Fruit fly (Drosophila melanogaster) whole organism: ENCODE data around the gene faf.

Experiments
- CG8478 ChIP-seq: fragments of >200 bp; optimal IDR thresholded peaks from 2 replicates; lab custom pipeline; 2018; ENCODE audit warnings: inconsistent platforms
- pan ChIP-seq: fragments of >200 bp; optimal IDR thresholded peaks from 2 replicates; lab custom pipeline; 2017
- psq ChIP-seq: fragments of >200 bp; optimal IDR thresholded peaks from 2 replicates; lab custom pipeline; 2017
- usp ChIP-seq: fragments of >200 bp; optimal IDR thresholded peaks from 2 replicates; lab custom pipeline; 2017; ENCODE audit warnings: missing biosample characterization, missing genetic modification characterization, mixed read lengths

DNA sequence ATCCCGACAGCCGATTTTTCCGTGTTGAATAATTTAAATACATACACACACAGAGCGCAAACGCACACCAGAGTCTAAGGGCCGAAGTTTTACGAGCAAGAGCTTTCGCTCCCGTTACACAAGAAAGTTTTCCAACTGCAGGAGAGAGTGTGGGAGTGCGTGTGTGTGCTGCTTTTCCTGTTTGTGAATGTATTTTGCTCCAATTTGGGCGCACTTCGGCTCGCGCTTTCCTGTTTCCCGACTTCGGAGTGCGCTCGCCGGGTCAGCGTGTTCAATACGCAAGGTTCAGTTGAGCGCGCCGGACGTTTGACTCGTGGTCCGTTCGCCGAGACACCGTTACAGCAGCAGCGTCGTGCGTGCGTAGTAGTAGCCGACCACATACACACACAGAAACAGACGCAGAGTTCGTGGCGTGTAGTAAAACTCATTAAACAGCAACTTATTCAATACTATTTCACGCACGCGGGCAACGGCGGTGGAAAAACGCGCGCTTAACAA lies 48.8 kb downstream of the faf start:
- TF ChIP-seq psq (lab: Kevin White, UChicago) (no peak), pan (lab: Kevin White, UChicago) (no peak), usp (GFP tag; lab: Kevin White, UChicago) (no peak), CG8478 (no peak)
